Fruit fly (Drosophila melanogaster) whole organism, embryonic: ENCODE results near the gene CG32647.

ENCODE experiments used
- Bdp1 ChIP-seq: fragments of 200-800 bp; sonication (Bioruptor generic); optimal IDR thresholded peaks from 3 replicates; lab custom pipeline; 2016; ENCODE audit warnings: missing biosample characterization, missing genetic modification characterization
- CG11696 ChIP-seq: fragments of 200-800 bp; sonication (Bioruptor generic); IDR thresholded peaks from 2 replicates; pipeline ENCODE4 v1.3.6; 2022; ENCODE audit warnings: missing biosample characterization, missing genetic modification characterization
- CG1233 ChIP-seq: fragments of 200-800 bp; sonication (Bioruptor generic); optimal IDR thresholded peaks from 4 replicates; lab custom pipeline; 2018; ENCODE audit warnings: missing biosample characterization, mild to moderate bottlenecking, missing genetic modification characterization
- CG12391 ChIP-seq: fragments of 200-800 bp; sonication (Bioruptor generic); optimal IDR thresholded peaks from 3 replicates; lab custom pipeline; 2018; ENCODE audit warnings: missing biosample characterization, mild to moderate bottlenecking, missing genetic modification characterization, moderate library complexity
- CG13287 ChIP-seq: fragments of 200-800 bp; sonication (Bioruptor generic); IDR thresholded peaks from 2 replicates; pipeline ENCODE4 v1.3.6; 2022; ENCODE audit warnings: missing biosample characterization, missing genetic modification characterization; ENCODE audit not compliant: partially characterized antibody
- CG15073 ChIP-seq: fragments of 200-800 bp; sonication (Bioruptor generic); optimal IDR thresholded peaks from 2 replicates; lab custom pipeline; 2016; ENCODE audit warnings: missing biosample characterization, missing genetic modification characterization
- CG1647 ChIP-seq: fragments of 200-800 bp; sonication (Bioruptor generic); optimal IDR thresholded peaks from 3 replicates; lab custom pipeline; 2016; ENCODE audit warnings: missing biosample characterization, missing genetic modification characterization
- CG17186 ChIP-seq: fragments of 200-800 bp; sonication (Bioruptor generic); optimal IDR thresholded peaks from 3 replicates; lab custom pipeline; 2017; ENCODE audit warnings: missing biosample characterization, missing genetic modification reagents, missing genetic modification characterization
- CG17385 ChIP-seq: fragments of 200-800 bp; sonication (Bioruptor generic); optimal IDR thresholded peaks from 3 replicates; lab custom pipeline; 2018; ENCODE audit warnings: missing biosample characterization, mild to moderate bottlenecking, missing genetic modification characterization
- CG18619 ChIP-seq: fragments of 200-800 bp; sonication (Bioruptor generic); optimal IDR thresholded peaks from 3 replicates; lab custom pipeline; 2017; ENCODE audit warnings: missing biosample characterization, mild to moderate bottlenecking, missing genetic modification characterization
- CG2116 ChIP-seq: fragments of 200-800 bp; sonication (Bioruptor generic); optimal IDR thresholded peaks from 3 replicates; lab custom pipeline; 2018; ENCODE audit warnings: missing biosample characterization, mild to moderate bottlenecking, missing genetic modification characterization
- CG2875 ChIP-seq: fragments of 200-800 bp; sonication (Bioruptor generic); optimal IDR thresholded peaks from 2 replicates; lab custom pipeline; 2017; ENCODE audit warnings: missing biosample characterization, mild to moderate bottlenecking, missing genetic modification characterization, missing genetic modification reagents
- CG31441 ChIP-seq: fragments of 200-800 bp; sonication (Bioruptor generic); IDR thresholded peaks from 2 replicates; pipeline ENCODE4 v1.3.6; 2022; ENCODE audit warnings: missing biosample characterization, missing genetic modification characterization
- CG3995 ChIP-seq: fragments of 200-800 bp; sonication (Bioruptor generic); optimal IDR thresholded peaks from 3 replicates; lab custom pipeline; 2016; ENCODE audit warnings: missing biosample characterization, missing genetic modification characterization
- CG43689 ChIP-seq: fragments of 200-800 bp; sonication (Bioruptor generic); IDR thresholded peaks from 2 replicates; pipeline ENCODE4 v1.3.6; 2022; ENCODE audit warnings: missing biosample characterization, missing genetic modification characterization
- CG4404 ChIP-seq: fragments of 200-800 bp; sonication (Bioruptor generic); IDR thresholded peaks from 2 replicates; pipeline ENCODE4 v1.3.6; 2022; ENCODE audit warnings: missing biosample characterization, missing genetic modification characterization
- CG4730 ChIP-seq: fragments of 200-800 bp; sonication (Bioruptor generic); IDR thresholded peaks from 2 replicates; pipeline ENCODE4 v1.3.6; 2022; ENCODE audit warnings: missing biosample characterization, missing genetic modification characterization
- CG4854 ChIP-seq: fragments of 200-800 bp; sonication (Bioruptor generic); optimal IDR thresholded peaks from 2 replicates; lab custom pipeline; 2016; ENCODE audit warnings: missing biosample characterization, missing genetic modification characterization, inconsistent platforms
- CG6689 ChIP-seq: fragments of 200-800 bp; sonication (Bioruptor generic); IDR thresholded peaks from 2 replicates; pipeline ENCODE4 v1.3.6; 2022; ENCODE audit warnings: missing biosample characterization, missing genetic modification characterization
- CG7556 ChIP-seq: fragments of 200-800 bp; sonication (Bioruptor generic); optimal IDR thresholded peaks from 2 replicates; lab custom pipeline; 2017; ENCODE audit warnings: missing biosample characterization, mild to moderate bottlenecking, missing genetic modification characterization
- CG8388 ChIP-seq: fragments of 200-800 bp; sonication (Bioruptor generic); optimal IDR thresholded peaks from 2 replicates; lab custom pipeline; 2019; ENCODE audit warnings: missing biosample characterization, mild to moderate bottlenecking, missing genetic modification characterization, moderate library complexity
- Dip3 ChIP-seq: fragments of 200-800 bp; sonication (Bioruptor generic); optimal IDR thresholded peaks from 3 replicates; lab custom pipeline; 2016; ENCODE audit warnings: missing biosample characterization, missing genetic modification characterization
- E2f1 ChIP-seq: fragments of 200-800 bp; sonication (Bioruptor generic); IDR thresholded peaks from 2 replicates; pipeline ENCODE4 v1.3.6; 2022; ENCODE audit warnings: missing biosample characterization, missing genetic modification characterization
- ERR ChIP-seq: fragments of 200-800 bp; sonication (Bioruptor generic); optimal IDR thresholded peaks from 2 replicates; lab custom pipeline; 2016; ENCODE audit warnings: missing biosample characterization, missing genetic modification characterization
- Fer1 ChIP-seq: fragments of 200-800 bp; sonication (Bioruptor generic); optimal IDR thresholded peaks from 2 replicates; lab custom pipeline; 2017; ENCODE audit warnings: missing biosample characterization, mild to moderate bottlenecking, missing genetic modification characterization
- Fer2 ChIP-seq: fragments of 200-800 bp; sonication (Bioruptor generic); optimal IDR thresholded peaks from 2 replicates; lab custom pipeline; 2018; ENCODE audit warnings: missing biosample characterization, mild to moderate bottlenecking, missing genetic modification characterization, moderate library complexity
- Hand ChIP-seq: fragments of 200-800 bp; sonication (Bioruptor generic); optimal IDR thresholded peaks from 2 replicates; lab custom pipeline; 2017; ENCODE audit warnings: mild to moderate bottlenecking, missing biosample characterization, missing genetic modification reagents, missing genetic modification characterization
- Hey ChIP-seq: fragments of 200-800 bp; sonication (Bioruptor generic); optimal IDR thresholded peaks from 3 replicates; lab custom pipeline; 2018; ENCODE audit warnings: missing biosample characterization, mild to moderate bottlenecking, missing genetic modification characterization
- Hr3 ChIP-seq: fragments of 200-800 bp; sonication (Bioruptor generic); optimal IDR thresholded peaks from 3 replicates; lab custom pipeline; 2016; ENCODE audit warnings: missing biosample characterization, missing genetic modification characterization
- MESR4 ChIP-seq: fragments of 200-800 bp; sonication (Bioruptor generic); optimal IDR thresholded peaks from 2 replicates; lab custom pipeline; 2018; ENCODE audit warnings: missing biosample characterization, mild to moderate bottlenecking, missing genetic modification characterization, moderate library complexity
- Oli ChIP-seq: fragments of 200-800 bp; sonication (Bioruptor generic); optimal IDR thresholded peaks from 2 replicates; lab custom pipeline; 2018; ENCODE audit warnings: missing biosample characterization, mild to moderate bottlenecking, missing genetic modification characterization, moderate library complexity
- Rfx ChIP-seq: fragments of 200-800 bp; sonication (Bioruptor generic); IDR thresholded peaks from 2 replicates; pipeline ENCODE4 v1.3.6; 2022; ENCODE audit warnings: missing biosample characterization, missing genetic modification characterization
- Scr ChIP-seq: fragments of 200-800 bp; sonication (Bioruptor generic); IDR thresholded peaks from 2 replicates; pipeline ENCODE4 v1.3.6; 2022; ENCODE audit warnings: missing biosample characterization, missing genetic modification characterization; ENCODE audit not compliant: partially characterized antibody
- TFAM ChIP-seq: fragments of 200-800 bp; sonication (Bioruptor generic); optimal IDR thresholded peaks from 2 replicates; lab custom pipeline; 2017; ENCODE audit warnings: missing biosample characterization, missing genetic modification characterization, inconsistent platforms
- aop ChIP-seq: fragments of 200-800 bp; sonication (Bioruptor generic); IDR thresholded peaks from 2 replicates; pipeline ENCODE4 v1.3.6; 2022; ENCODE audit warnings: missing biosample characterization, missing genetic modification characterization
- ap ChIP-seq: fragments of 200-800 bp; sonication (Bioruptor generic); IDR thresholded peaks from 2 replicates; pipeline ENCODE4 v1.3.6; 2022; ENCODE audit warnings: missing biosample characterization, missing genetic modification characterization
- bcd ChIP-seq: fragments of 200-800 bp; sonication (Bioruptor generic); optimal IDR thresholded peaks from 2 replicates; lab custom pipeline; 2017; ENCODE audit warnings: missing biosample characterization, mild to moderate bottlenecking, missing genetic modification characterization
- bigmax ChIP-seq: fragments of 200-800 bp; sonication (Bioruptor generic); optimal IDR thresholded peaks from 2 replicates; lab custom pipeline; 2018; ENCODE audit warnings: missing biosample characterization, mild to moderate bottlenecking, missing genetic modification characterization
- chn ChIP-seq: fragments of 200-800 bp; sonication (Bioruptor generic); optimal IDR thresholded peaks from 2 replicates; lab custom pipeline; 2016; ENCODE audit warnings: missing biosample characterization, missing genetic modification characterization
- dimm ChIP-seq: fragments of 200-800 bp; sonication (Bioruptor generic); IDR thresholded peaks from 2 replicates; pipeline ENCODE4 v1.3.6; 2022; ENCODE audit warnings: missing biosample characterization, missing genetic modification characterization
- en ChIP-seq: fragments of 200-800 bp; sonication (Bioruptor generic); optimal IDR thresholded peaks from 2 replicates; lab custom pipeline; 2016; ENCODE audit warnings: missing biosample characterization, missing genetic modification characterization
- fd3F ChIP-seq: fragments of 200-800 bp; sonication (Bioruptor generic); optimal IDR thresholded peaks from 2 replicates; lab custom pipeline; 2018; ENCODE audit warnings: missing biosample characterization, mild to moderate bottlenecking, missing genetic modification characterization, moderate library complexity
- fd96Cb ChIP-seq: fragments of 200-800 bp; sonication (Bioruptor generic); optimal IDR thresholded peaks from 2 replicates; lab custom pipeline; 2018; ENCODE audit warnings: missing biosample characterization, mild to moderate bottlenecking, missing genetic modification characterization, moderate library complexity
- gem ChIP-seq: fragments of 200-800 bp; sonication (Bioruptor generic); optimal IDR thresholded peaks from 2 replicates; lab custom pipeline; 2019; ENCODE audit warnings: missing biosample characterization, mild to moderate bottlenecking, missing genetic modification characterization, moderate library complexity
- gfzf ChIP-seq: fragments of 200-800 bp; sonication (Bioruptor generic); optimal IDR thresholded peaks from 2 replicates; lab custom pipeline; 2016; ENCODE audit warnings: missing biosample characterization, mild to moderate bottlenecking, missing genetic modification characterization, moderate library complexity
- gsb-n ChIP-seq: fragments of 200-800 bp; sonication (Bioruptor generic); optimal IDR thresholded peaks from 3 replicates; lab custom pipeline; 2018; ENCODE audit warnings: missing biosample characterization, mild to moderate bottlenecking, missing genetic modification characterization
- hth ChIP-seq: fragments of >200 bp; optimal IDR thresholded peaks from 2 replicates; lab custom pipeline; 2017; ENCODE audit warnings: inconsistent platforms
- nau ChIP-seq: fragments of 200-800 bp; sonication (Bioruptor generic); optimal IDR thresholded peaks from 3 replicates; lab custom pipeline; 2017; ENCODE audit warnings: missing biosample characterization, mild to moderate bottlenecking, missing genetic modification characterization, missing genetic modification reagents
- sens ChIP-seq: fragments of 200-800 bp; sonication (Bioruptor generic); peaks from one replicate; lab custom pipeline; 2016; ENCODE audit warnings: missing biosample characterization, missing genetic modification characterization
- stc ChIP-seq: fragments of 200-800 bp; sonication (Bioruptor generic); IDR thresholded peaks from 2 replicates; pipeline ENCODE4 v1.3.6; 2022; ENCODE audit warnings: missing biosample characterization, missing genetic modification characterization
- unpg ChIP-seq: fragments of 200-800 bp; sonication (Bioruptor generic); optimal IDR thresholded peaks from 3 replicates; lab custom pipeline; 2018; ENCODE audit warnings: missing biosample characterization, mild to moderate bottlenecking, missing genetic modification characterization, moderate library complexity
- zen2 ChIP-seq: fragments of 200-800 bp; sonication (Bioruptor generic); IDR thresholded peaks from 3 replicates; pipeline ENCODE4 v1.3.6; 2022; ENCODE audit warnings: missing biosample characterization, missing genetic modification characterization; ENCODE audit not compliant: partially characterized antibody

Gene CG32647

DNA sequence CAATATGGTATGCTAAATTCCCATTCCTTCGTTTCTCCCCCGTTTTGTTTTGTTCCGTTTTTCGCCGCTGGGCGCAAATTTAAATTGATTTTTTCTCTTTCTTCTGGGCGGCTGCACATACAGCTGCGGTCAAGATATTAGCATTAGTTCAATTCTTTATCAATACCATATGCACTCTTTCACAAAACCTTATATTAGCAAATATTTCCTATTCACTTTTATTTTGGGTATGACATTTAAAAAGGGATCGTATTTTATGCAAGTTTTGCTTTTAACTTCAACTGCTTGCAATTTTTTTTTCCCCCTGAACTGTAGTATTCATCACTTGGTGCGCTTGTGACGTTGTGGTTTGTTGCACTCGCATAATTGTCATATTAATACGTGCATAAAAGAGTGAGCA is 18.5 kb downstream of the CG32647 start (continued):
- TF ChIP-seq Dip3 (GFP tag; lab: Kevin White, UChicago) (no peak), Hand (no peak), Fer1 (no peak), Bdp1 (no peak), Hey (no peak), gfzf (no peak), CG3995 (GFP tag; lab: Kevin White, UChicago) (no peak), ap (GFP tag; lab: Robert Waterston, UW) (no peak), fd96Cb (tag; lab: Kevin White, UChicago) (peak; percentile 19), CG13287 (GFP tag; lab: Robert Waterston, UW) (no peak), CG6689 (peak; percentile 29; the same call in 1 of the 2 replicates), Oli (tag; lab: Kevin White, UChicago) (peak; percentile 27), CG12391 (tag; lab: Kevin White, UChicago) (peak; percentile 1), gsb-n (tag; lab: Kevin White, UChicago) (no peak), CG7556 (peak; percentile 10), CG4404 (GFP tag; lab: Robert Waterston, UW) (no peak), CG17186 (GFP tag; lab: Kevin White, UChicago) (no peak), CG2116 (GFP tag; lab: Kevin White, UChicago) (no peak), CG11696 (GFP tag; lab: Robert Waterston, UW) (peak; percentile 88), chn (GFP tag; lab: Kevin White, UChicago) (no peak), Hr3 (GFP tag; lab: Kevin White, UChicago) (no peak), hth (no peak), bcd (no peak), dimm (no peak), MESR4 (GFP tag; lab: Kevin White, UChicago) (no peak), CG15073 (GFP tag; lab: Kevin White, UChicago) (no peak), unpg (peak; percentile 14), CG4854 (GFP tag; lab: Kevin White, UChicago) (no peak), nau (GFP tag; lab: Kevin White, UChicago) (no peak), Scr (GFP tag; lab: Robert Waterston, UW) (no peak), fd3F (GFP tag; lab: Kevin White, UChicago) (no peak), CG1647 (GFP tag; lab: Kevin White, UChicago) (no peak), bigmax (GFP tag; lab: Kevin White, UChicago) (no peak), Rfx (GFP tag; lab: Robert Waterston, UW) (no peak), Fer2 (tag; lab: Kevin White, UChicago) (no peak), CG17385 (GFP tag; lab: Kevin White, UChicago) (peak; percentile 4), CG4730 (GFP tag; lab: Robert Waterston, UW) (no peak), sens (GFP tag; lab: Kevin White, UChicago) (peak; percentile 70), CG18619 (no peak), zen2 (GFP tag; lab: Robert Waterston, UW) (no peak), en (GFP tag; lab: Kevin White, UChicago) (no peak), TFAM (GFP tag; lab: Kevin White, UChicago) (no peak), ERR (no peak), CG31441 (no peak), E2f1 (GFP tag; lab: Robert Waterston, UW) (no peak), CG8388 (GFP tag; lab: Kevin White, UChicago) (no peak), aop (GFP tag; lab: Robert Waterston, UW) (no peak), CG1233 (GFP tag; lab: Kevin White, UChicago) (no peak), gem (tag; lab: Kevin White, UChicago) (peak; percentile 37), CG2875 (GFP tag; lab: Kevin White, UChicago) (no peak), stc (peak; percentile 25; the same call in 1 of the 2 replicates), CG43689 (GFP tag; lab: Robert Waterston, UW) (no peak)
